Worm (Caenorhabditis elegans) whole organism, young adult: Measurements from ENCODE around the gene abce-1.
A peak's percentile ranks its signal among the peaks of the same experiment; 100 is the strongest.

ENCODE experiments used
- B0035.1 ChIP-seq: sonication (generic microtip); optimal IDR thresholded peaks from 2 replicates; lab custom pipeline; 2016; ENCODE audit warnings: missing genetic modification characterization, mild to moderate bottlenecking, missing compliant biosample characterization, missing genotype, missing genetic modification reagents
- B0336.3 ChIP-seq: fragments of 200-800 bp; sonication (Bioruptor generic); IDR thresholded peaks from 2 replicates; pipeline ENCODE4 v1.3.6; 2022; ENCODE audit warnings: missing genetic modification characterization, missing compliant biosample characterization
- D2030.7 ChIP-seq: fragments of 200-800 bp; sonication (Bioruptor generic); IDR thresholded peaks from 2 replicates; pipeline ENCODE4 v1.3.6; 2022; ENCODE audit warnings: missing genetic modification reagents, missing genetic modification characterization, missing compliant biosample characterization
- F33H1.4 ChIP-seq: fragments of 200-800 bp; sonication (Bioruptor generic); IDR thresholded peaks from 2 replicates; pipeline ENCODE4 v1.3.6; 2022; ENCODE audit warnings: missing genetic modification reagents, missing genetic modification characterization, missing compliant biosample characterization
- F49E8.2 ChIP-seq: sonication (generic microtip); optimal IDR thresholded peaks from 3 replicates; lab custom pipeline; 2017; ENCODE audit warnings: missing genetic modification characterization, mild to moderate bottlenecking, missing compliant biosample characterization, antibody characterized with exemption, moderate library complexity; ENCODE audit not compliant: insufficient read depth
- F52B5.7 ChIP-seq: sonication (generic microtip); optimal IDR thresholded peaks from 2 replicates; lab custom pipeline; 2016; ENCODE audit warnings: mild to moderate bottlenecking, missing genetic modification characterization, missing compliant biosample characterization
- F57A8.1 ChIP-seq: fragments of 200-800 bp; sonication (Bioruptor generic); optimal IDR thresholded peaks from 2 replicates; lab custom pipeline; 2018; ENCODE audit warnings: mild to moderate bottlenecking, missing genetic modification characterization, moderate library complexity, missing compliant biosample characterization
- F57C9.4 ChIP-seq: sonication (generic microtip); optimal IDR thresholded peaks from 2 replicates; lab custom pipeline; 2017; ENCODE audit warnings: mild to moderate bottlenecking, missing genetic modification characterization, missing compliant biosample characterization
- Y53F4B.3 ChIP-seq: fragments of 200-800 bp; sonication (Bioruptor generic); IDR thresholded peaks from 2 replicates; pipeline ENCODE4 v1.3.6; 2022; ENCODE audit warnings: missing genetic modification reagents, missing genetic modification characterization, missing compliant biosample characterization
- aptf-3 ChIP-seq: fragments of 200-800 bp; sonication (Bioruptor generic); IDR thresholded peaks from 2 replicates; pipeline ENCODE4 v1.3.6; 2022; ENCODE audit warnings: missing genetic modification characterization, missing compliant biosample characterization
- attf-3 ChIP-seq: fragments of 200-800 bp; sonication (Bioruptor generic); conservative IDR thresholded peaks from 2 replicates; pipeline ENCODE4 v1.3.6; 2022; ENCODE audit warnings: missing genetic modification reagents, missing genetic modification characterization, missing compliant biosample characterization
- bed-2 ChIP-seq: fragments of 200-800 bp; sonication (Bioruptor generic); IDR thresholded peaks from 2 replicates; pipeline ENCODE4 v1.3.6; 2022; ENCODE audit warnings: missing genetic modification reagents, missing genetic modification characterization, missing compliant biosample characterization
- ceh-27 ChIP-seq: fragments of 200-800 bp; sonication (Bioruptor generic); optimal IDR thresholded peaks from 2 replicates; lab custom pipeline; 2018; ENCODE audit warnings: mild to moderate bottlenecking, missing genetic modification characterization, moderate library complexity, missing compliant biosample characterization
- ceh-58 ChIP-seq: fragments of 200-800 bp; sonication (Bioruptor generic); IDR thresholded peaks from 2 replicates; pipeline ENCODE4 v1.3.6; 2022; ENCODE audit warnings: missing genetic modification characterization, missing compliant biosample characterization
- ceh-91 ChIP-seq: fragments of 200-800 bp; sonication (Bioruptor generic); IDR thresholded peaks from 2 replicates; pipeline ENCODE4 v1.3.6; 2022; ENCODE audit warnings: missing genetic modification reagents, missing genetic modification characterization, missing compliant biosample characterization
- dpl-1 ChIP-seq: fragments of 150-350 bp; optimal IDR thresholded peaks from 2 replicates; lab custom pipeline; 2014; ENCODE audit warnings: missing biosample characterization, missing genetic modification reagents, missing genetic modification characterization
- efl-1 ChIP-seq: fragments of 150-350 bp; optimal IDR thresholded peaks from 2 replicates; lab custom pipeline; 2014; ENCODE audit warnings: missing biosample characterization, missing genetic modification reagents, missing genetic modification characterization
- egl-18 ChIP-seq: fragments of 200-800 bp; sonication (Bioruptor generic); IDR thresholded peaks from 2 replicates; pipeline ENCODE4 v1.3.6; 2022; ENCODE audit warnings: missing genetic modification reagents, missing genetic modification characterization, missing compliant biosample characterization
- egl-44 ChIP-seq: fragments of 200-800 bp; sonication (Bioruptor generic); IDR thresholded peaks from 2 replicates; pipeline ENCODE4 v1.3.6; 2022; ENCODE audit warnings: missing genetic modification reagents, missing genetic modification characterization, missing compliant biosample characterization
- hlh-26 ChIP-seq: fragments of 200-800 bp; sonication (Bioruptor generic); conservative IDR thresholded peaks from 2 replicates; pipeline ENCODE4 v1.3.6; 2022; ENCODE audit warnings: missing genetic modification reagents, missing genetic modification characterization, missing compliant biosample characterization
- hsf-1 ChIP-seq: fragments of 200-800 bp; sonication (Bioruptor generic); IDR thresholded peaks from 2 replicates; pipeline ENCODE4 v1.3.6; 2022; ENCODE audit warnings: missing genetic modification reagents, missing genetic modification characterization, missing compliant biosample characterization
- lin-26 ChIP-seq: fragments of 200-800 bp; sonication (Bioruptor generic); IDR thresholded peaks from 2 replicates; pipeline ENCODE4 v1.3.6; 2022; ENCODE audit warnings: missing genetic modification reagents, missing genetic modification characterization, missing compliant biosample characterization
- lin-54 ChIP-seq: fragments of 200-800 bp; sonication (Bioruptor generic); optimal IDR thresholded peaks from 2 replicates; lab custom pipeline; 2018; ENCODE audit warnings: mild to moderate bottlenecking, missing genetic modification characterization, missing compliant biosample characterization
- lsl-1 ChIP-seq: fragments of 200-800 bp; sonication (Bioruptor generic); optimal IDR thresholded peaks from 2 replicates; lab custom pipeline; 2018; ENCODE audit warnings: mild to moderate bottlenecking, missing genetic modification characterization, moderate library complexity, missing compliant biosample characterization
- madf-6 ChIP-seq: fragments of 200-800 bp; sonication (Bioruptor generic); IDR thresholded peaks from 2 replicates; pipeline ENCODE4 v1.3.6; 2022; ENCODE audit warnings: missing genetic modification reagents, missing genetic modification characterization, missing compliant biosample characterization
- mel-28 ChIP-seq: sonication (generic microtip); optimal IDR thresholded peaks from 2 replicates; lab custom pipeline; 2016; ENCODE audit warnings: borderline replicate concordance, mild to moderate bottlenecking, missing genetic modification characterization, missing compliant biosample characterization
- mes-4 ChIP-seq: sonication (generic microtip); optimal IDR thresholded peaks from 2 replicates; lab custom pipeline; 2016; ENCODE audit warnings: missing genotype, missing genetic modification characterization, missing compliant biosample characterization
- mxl-1 ChIP-seq: sonication (generic microtip); optimal IDR thresholded peaks from 2 replicates; lab custom pipeline; 2016; ENCODE audit warnings: missing genetic modification characterization, missing compliant biosample characterization
- nfya-2 ChIP-seq: fragments of 200-800 bp; sonication (Bioruptor generic); IDR thresholded peaks from 2 replicates; pipeline ENCODE4 v1.3.6; 2022; ENCODE audit warnings: missing genetic modification reagents, missing genetic modification characterization, missing compliant biosample characterization
- nhr-179 ChIP-seq: sonication (generic microtip); optimal IDR thresholded peaks from 2 replicates; lab custom pipeline; 2016; ENCODE audit warnings: mild to moderate bottlenecking, missing genetic modification characterization, missing compliant biosample characterization
- nhr-80 ChIP-seq: sonication (generic microtip); optimal IDR thresholded peaks from 2 replicates; lab custom pipeline; 2016; ENCODE audit warnings: missing genetic modification characterization, missing compliant biosample characterization
- pbrm-1 ChIP-seq: fragments of 200-800 bp; sonication (Bioruptor generic); IDR thresholded peaks from 2 replicates; pipeline ENCODE4 v1.3.6; 2022; ENCODE audit warnings: missing genetic modification reagents, missing genetic modification characterization, missing compliant biosample characterization
- rcor-1 ChIP-seq: fragments of 200-800 bp; sonication (Bioruptor generic); IDR thresholded peaks from 2 replicates; pipeline ENCODE4 v1.3.6; 2022; ENCODE audit warnings: missing genetic modification reagents, missing genetic modification characterization, missing compliant biosample characterization
- snpc-1.1 ChIP-seq: sonication (generic microtip); optimal IDR thresholded peaks from 2 replicates; lab custom pipeline; 2017; ENCODE audit warnings: missing genetic modification characterization, mild to moderate bottlenecking, missing compliant biosample characterization, antibody characterized with exemption, moderate library complexity, missing genotype, missing genetic modification reagents; ENCODE audit not compliant: insufficient read depth
- snpc-1.3 ChIP-seq: sonication (generic microtip); optimal IDR thresholded peaks from 2 replicates; lab custom pipeline; 2017; ENCODE audit warnings: missing genetic modification characterization, mild to moderate bottlenecking, missing compliant biosample characterization, antibody characterized with exemption, moderate library complexity, missing genotype, missing genetic modification reagents; ENCODE audit not compliant: insufficient read depth
- unc-62 ChIP-seq: fragments of 150-350 bp; optimal IDR thresholded peaks from 2 replicates; lab custom pipeline; 2014; ENCODE audit warnings: missing biosample characterization, missing genetic modification reagents, missing genetic modification characterization
- xnd-1 ChIP-seq: sonication (generic microtip); optimal IDR thresholded peaks from 2 replicates; lab custom pipeline; 2016; ENCODE audit warnings: missing genotype, missing genetic modification reagents, missing genetic modification characterization, missing compliant biosample characterization
- ztf-22 ChIP-seq: fragments of 200-800 bp; sonication (Bioruptor generic); optimal IDR thresholded peaks from 2 replicates; lab custom pipeline; 2018; ENCODE audit warnings: mild to moderate bottlenecking, missing genetic modification characterization, moderate library complexity, missing compliant biosample characterization

The abce-1 gene

DNA sequence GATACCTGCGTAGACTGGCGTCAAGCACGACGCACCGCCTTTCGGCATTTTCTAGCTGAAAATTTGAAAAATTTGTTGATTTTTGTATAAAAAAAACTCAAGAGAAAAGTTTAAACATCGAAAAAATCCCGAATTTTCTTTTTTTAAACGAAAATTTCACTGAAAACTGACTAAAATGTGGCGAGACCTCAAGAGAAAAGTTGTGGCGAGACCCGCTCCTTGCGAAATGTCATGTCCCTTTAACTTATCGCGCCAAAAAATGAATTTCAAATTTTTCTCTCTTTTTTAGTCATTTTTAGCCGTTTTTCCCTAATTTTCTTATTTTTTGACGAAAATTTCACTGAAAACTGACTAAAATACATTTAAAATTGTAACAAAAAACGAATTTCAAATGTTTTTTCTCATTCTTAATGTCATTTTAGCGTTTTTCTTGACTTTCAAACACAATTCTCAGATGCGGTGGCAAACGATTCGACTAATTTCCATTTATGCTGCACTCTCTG lies 15.9 kb downstream of the abce-1 start, which contains the start of the genes snpc-1.2 and Y39E4B.5:
TSS of gene snpc-1.2 (minus strand) at position 78 of the 503 bp plus-strand sequence.
TSS of gene Y39E4B.5 (plus strand) at position 453 of the 503 bp plus-strand sequence.
- TF ChIP-seq hlh-26 (GFP tag; lab: Robert Waterston, UW): no peak
- 0 out of 2 replicates have a peak, but pooled peaks have one; percentile 14 for TF ChIP-seq ceh-91
- peak; percentile 44 for TF ChIP-seq lsl-1 (GFP tag; lab: Kevin White, UChicago)
- TF ChIP-seq madf-6 (GFP tag; lab: Robert Waterston, UW): peak; percentile 40; the same call in 1 of the 2 replicates
- peak; percentile 46; the same call in 1 of the 2 replicates for TF ChIP-seq D2030.7 (GFP tag; lab: Robert Waterston, UW)
- peak; percentile 76 for TF ChIP-seq F33H1.4
- TF ChIP-seq hsf-1: no peak
- TF ChIP-seq snpc-1.3: peak; percentile 23
- no peak for TF ChIP-seq B0336.3 (GFP tag; lab: Robert Waterston, UW)
- no peak for TF ChIP-seq pbrm-1
- peak; percentile 43 for TF ChIP-seq dpl-1 (GFP tag; lab: Kevin White, UChicago)
- TF ChIP-seq lin-54 (GFP tag; lab: Kevin White, UChicago): peak; percentile 7
- peak; percentile 71 for TF ChIP-seq efl-1 (GFP tag; lab: Kevin White, UChicago)
- peak; percentile 12 for TF ChIP-seq xnd-1 (tag; lab: Kevin White, UChicago)

DNA sequence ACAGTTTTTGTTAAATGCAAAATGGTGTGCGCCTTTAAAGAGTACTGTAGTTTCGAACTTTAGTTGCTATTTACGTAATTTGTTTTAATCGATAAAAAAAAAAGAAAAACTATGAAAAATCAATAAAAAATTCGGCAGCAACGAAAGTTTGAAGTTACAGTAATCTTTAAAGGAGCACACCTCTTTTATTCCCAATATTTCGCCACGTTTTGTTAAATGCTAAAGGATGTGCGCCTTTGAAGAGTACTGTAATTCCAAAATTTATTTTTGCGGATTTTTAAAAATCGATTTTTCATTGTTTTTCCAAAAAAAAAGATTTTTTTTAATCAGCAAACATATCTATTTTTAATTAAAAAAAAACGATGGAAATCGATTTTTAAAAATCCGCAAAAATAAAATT lies 20.1 kb downstream of the abce-1 start:
- TF ChIP-seq F33H1.4 (peak; percentile 53), attf-3 (no peak), unc-62 (GFP tag; lab: Kevin White, UChicago) (no peak), F57C9.4 (no peak), rcor-1 (no peak), lsl-1 (GFP tag; lab: Kevin White, UChicago) (peak; percentile 89), lin-26 (GFP tag; lab: Robert Waterston, UW) (no peak), lin-54 (GFP tag; lab: Kevin White, UChicago) (no peak), D2030.7 (GFP tag; lab: Robert Waterston, UW) (0 out of 2 replicates have a peak, but pooled peaks have one; percentile 12), ceh-27 (GFP tag; lab: Kevin White, UChicago) (no peak), mxl-1 (no peak), madf-6 (GFP tag; lab: Robert Waterston, UW) (peak; percentile 66), B0035.1 (no peak), egl-18 (no peak), F57A8.1 (GFP tag; lab: Kevin White, UChicago) (no peak)

DNA sequence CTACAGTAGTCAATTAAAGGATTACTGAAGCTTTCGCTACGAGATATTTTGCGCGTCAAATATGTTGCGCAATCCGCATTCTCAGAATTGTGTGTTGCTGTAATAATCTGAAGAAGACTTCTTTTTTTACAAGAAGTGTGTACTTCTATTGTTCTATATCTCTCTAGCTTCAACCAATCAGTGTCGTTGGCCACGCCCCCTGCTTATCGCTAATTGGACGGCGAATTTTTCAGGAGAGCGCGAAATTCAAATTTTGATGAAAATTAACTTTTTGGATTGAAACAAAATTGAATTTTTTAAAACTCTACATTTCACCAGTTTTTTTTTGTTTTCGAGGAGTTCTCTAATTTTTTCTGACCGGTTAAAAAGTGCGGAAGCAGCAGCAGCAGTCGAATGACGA lies 23.3 kb downstream of the abce-1 start:
- TF ChIP-seq mes-4 (tag; lab: Kevin White, UChicago) (no peak), aptf-3 (GFP tag; lab: Robert Waterston, UW) (no peak), dpl-1 (GFP tag; lab: Kevin White, UChicago) (no peak), nfya-2 (GFP tag; lab: Robert Waterston, UW) (no peak), efl-1 (GFP tag; lab: Kevin White, UChicago) (no peak), F52B5.7 (tag; lab: Kevin White, UChicago) (no peak), F49E8.2 (no peak), bed-2 (GFP tag; lab: Robert Waterston, UW) (no peak), ceh-58 (no peak), ztf-22 (no peak), snpc-1.1 (tag; lab: Kevin White, UChicago) (no peak), egl-44 (GFP tag; lab: Robert Waterston, UW) (no peak), mel-28 (tag; lab: Kevin White, UChicago) (no peak), nhr-80 (tag; lab: Kevin White, UChicago) (no peak), nhr-179 (tag; lab: Kevin White, UChicago) (no peak), Y53F4B.3 (no peak)
